Worm (Caenorhabditis elegans) whole organism, L1 larva: ENCODE results near the gene nprl-3.

Source experiments
- C04F5.9 ChIP-seq: sonication (generic microtip); optimal IDR thresholded peaks from 2 replicates; lab custom pipeline; 2016; ENCODE audit warnings: missing genetic modification characterization, missing compliant biosample characterization
- C16A3.4 ChIP-seq: fragments of 150-350 bp; optimal IDR thresholded peaks from 2 replicates; lab custom pipeline; 2014; ENCODE audit warnings: missing biosample characterization, missing genetic modification characterization
- F16B12.6 ChIP-seq: fragments of 150-350 bp; optimal IDR thresholded peaks from 2 replicates; lab custom pipeline; 2014; ENCODE audit warnings: missing biosample characterization, missing genetic modification characterization
- Y116A8C.19 ChIP-seq: sonication (generic microtip); optimal IDR thresholded peaks from 2 replicates; lab custom pipeline; 2016; ENCODE audit warnings: missing compliant biosample characterization, missing genetic modification characterization, borderline replicate concordance
- aha-1 ChIP-seq: fragments of 150-350 bp; optimal IDR thresholded peaks from 2 replicates; lab custom pipeline; 2014; ENCODE audit warnings: missing biosample characterization, missing genetic modification characterization
- aly-2 ChIP-seq: fragments of 150-350 bp; optimal IDR thresholded peaks from 2 replicates; lab custom pipeline; 2014; ENCODE audit warnings: missing biosample characterization, missing genetic modification characterization
- ceh-88 ChIP-seq: fragments of 200-800 bp; sonication (Bioruptor generic); IDR thresholded peaks from 2 replicates; pipeline ENCODE4 v1.3.6; 2022; ENCODE audit warnings: missing genetic modification characterization, missing compliant biosample characterization
- egl-27 ChIP-seq, 2 experiments: fragments of 150-350 bp in 1 of 2; sonication (generic microtip); optimal IDR thresholded peaks; 3 replicates each; lab custom pipeline; 2017 to 2018; ENCODE audit warnings: missing biosample characterization in 2 of 2, missing genetic modification characterization in 2 of 2, missing genetic modification reagents in 2 of 2
- elt-2 ChIP-seq: sonication (generic microtip); optimal IDR thresholded peaks from 2 replicates; lab custom pipeline; 2016; ENCODE audit warnings: missing genetic modification characterization, mild to moderate bottlenecking, inconsistent platforms, missing compliant biosample characterization, missing genetic modification reagents
- hlh-4 ChIP-seq: sonication (generic microtip); optimal IDR thresholded peaks from 2 replicates; lab custom pipeline; 2016; ENCODE audit warnings: mild to moderate bottlenecking, missing genetic modification characterization, missing compliant biosample characterization
- hpl-2 ChIP-seq: fragments of 150-350 bp; optimal IDR thresholded peaks from 2 replicates; lab custom pipeline; 2014; ENCODE audit warnings: missing biosample characterization, missing genetic modification reagents, missing genetic modification characterization
- irx-1 ChIP-seq: sonication (generic microtip); optimal IDR thresholded peaks from 2 replicates; lab custom pipeline; 2016; ENCODE audit warnings: missing genetic modification characterization, missing compliant biosample characterization
- mef-2 ChIP-seq: fragments of 150-350 bp; optimal IDR thresholded peaks from 2 replicates; lab custom pipeline; 2014; ENCODE audit warnings: missing biosample characterization, missing genetic modification characterization
- nhr-237 ChIP-seq: fragments of 150-350 bp; optimal IDR thresholded peaks from 2 replicates; lab custom pipeline; 2014; ENCODE audit warnings: missing biosample characterization, missing genetic modification characterization
- nhr-77 ChIP-seq: fragments of 150-350 bp; optimal IDR thresholded peaks from 2 replicates; lab custom pipeline; 2014; ENCODE audit warnings: missing biosample characterization, missing genetic modification characterization
- nhr-84 ChIP-seq: sonication (generic microtip); optimal IDR thresholded peaks from 2 replicates; lab custom pipeline; 2017; ENCODE audit warnings: missing biosample characterization, missing genetic modification characterization
- nhr-90 ChIP-seq: sonication (generic microtip); optimal IDR thresholded peaks from 2 replicates; lab custom pipeline; 2016; ENCODE audit warnings: mild to moderate bottlenecking, missing genetic modification characterization, missing compliant biosample characterization; ENCODE audit not compliant: poor library complexity
- pag-3 ChIP-seq: sonication (generic microtip); optimal IDR thresholded peaks from 2 replicates; lab custom pipeline; 2017; ENCODE audit warnings: missing genetic modification characterization, mild to moderate bottlenecking, missing compliant biosample characterization, antibody characterized with exemption, borderline replicate concordance; ENCODE audit not compliant: insufficient read depth
- pqm-1 ChIP-seq: sonication (generic microtip); optimal IDR thresholded peaks from 3 replicates; lab custom pipeline; 2017; ENCODE audit warnings: missing biosample characterization, missing genetic modification characterization
- rnt-1 ChIP-seq: sonication (generic microtip); optimal IDR thresholded peaks from 2 replicates; lab custom pipeline; 2016; ENCODE audit warnings: mild to moderate bottlenecking, missing genetic modification characterization, moderate library complexity, missing compliant biosample characterization
- skn-1 ChIP-seq: fragments of 150-350 bp; optimal IDR thresholded peaks from 2 replicates; lab custom pipeline; 2014; ENCODE audit warnings: missing biosample characterization, missing genetic modification characterization
- snu-23 ChIP-seq: sonication (generic microtip); optimal IDR thresholded peaks from 2 replicates; lab custom pipeline; 2016; ENCODE audit warnings: missing genetic modification characterization, missing compliant biosample characterization
- sox-4 ChIP-seq: sonication (generic microtip); optimal IDR thresholded peaks from 2 replicates; lab custom pipeline; 2016; ENCODE audit warnings: missing genetic modification characterization, missing compliant biosample characterization
- sup-37 ChIP-seq: fragments of 200-800 bp; sonication (Bioruptor generic); optimal IDR thresholded peaks from 2 replicates; lab custom pipeline; 2018; ENCODE audit warnings: mild to moderate bottlenecking, missing genetic modification characterization, missing compliant biosample characterization
- swsn-7 ChIP-seq: sonication (generic microtip); optimal IDR thresholded peaks from 2 replicates; lab custom pipeline; 2016; ENCODE audit warnings: missing genetic modification characterization, missing compliant biosample characterization
- tlp-1 ChIP-seq: fragments of 150-350 bp; optimal IDR thresholded peaks from 2 replicates; lab custom pipeline; 2014; ENCODE audit warnings: missing biosample characterization, missing genetic modification characterization
- unc-130 ChIP-seq: fragments of 150-350 bp; optimal IDR thresholded peaks from 2 replicates; lab custom pipeline; 2017; ENCODE audit warnings: missing biosample characterization, missing genetic modification characterization, inconsistent platforms
- unc-62 ChIP-seq: fragments of 150-350 bp; optimal IDR thresholded peaks from 2 replicates; lab custom pipeline; 2014; ENCODE audit warnings: missing biosample characterization, missing genetic modification reagents, missing genetic modification characterization
- vab-15 ChIP-seq: sonication (generic microtip); optimal IDR thresholded peaks from 2 replicates; lab custom pipeline; 2017; ENCODE audit warnings: missing genotype, mild to moderate bottlenecking, missing genetic modification characterization, missing compliant biosample characterization
- zag-1 ChIP-seq: fragments of 150-350 bp; optimal IDR thresholded peaks from 2 replicates; lab custom pipeline; 2014; ENCODE audit warnings: missing biosample characterization, missing genetic modification characterization
- zip-4 ChIP-seq: fragments of 200-800 bp; sonication (Bioruptor generic); optimal IDR thresholded peaks from 2 replicates; lab custom pipeline; 2018; ENCODE audit warnings: mild to moderate bottlenecking, missing genetic modification characterization, moderate library complexity, missing compliant biosample characterization
- ztf-11 ChIP-seq, 2 experiments: sonication (generic microtip); optimal IDR thresholded peaks; 2 replicates each; lab custom pipeline; 2016 to 2017; ENCODE audit warnings: missing genetic modification characterization in 2 of 2, missing biosample characterization in 1 of 2, missing compliant biosample characterization in 1 of 2

Gene nprl-3

ce11 chrIV:8255221-8255620 is 42.1 kb upstream of the nprl-3 start:
- TF ChIP-seq skn-1 (tag; lab: Kevin White, UChicago) (no peak), elt-2 (peak; percentile 33)

DNA sequence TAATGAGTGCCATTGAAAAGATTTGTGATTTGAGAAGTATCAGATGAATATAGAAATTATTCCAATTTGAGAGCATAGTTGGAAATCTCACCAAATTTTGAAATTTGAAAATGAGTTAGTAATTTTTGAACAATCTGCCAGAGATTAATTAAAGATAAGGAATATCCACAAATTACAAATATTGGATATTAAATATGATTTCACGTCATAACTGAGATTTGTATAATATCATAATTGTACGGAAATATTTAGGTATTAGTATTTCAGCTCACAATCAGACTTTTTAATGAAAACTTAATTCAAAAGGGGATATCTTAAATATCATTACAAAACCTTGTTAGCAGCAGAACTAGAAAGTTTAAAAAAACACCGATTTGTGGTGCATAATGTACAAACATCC is 37.4 kb upstream of the nprl-3 start, which contains the start of gene K07H8.7:
TSS of gene K07H8.7 (minus strand) at position 101 of the 400 bp plus-strand sequence.
- TF ChIP-seq zip-4 (GFP tag; lab: Kevin White, UChicago) (no peak), nhr-77 (tag; lab: Kevin White, UChicago) (no peak), pqm-1 (no peak), vab-15 (tag; lab: Kevin White, UChicago) (no peak), nhr-84 (tag; lab: Kevin White, UChicago) (no peak), aha-1 (tag; lab: Kevin White, UChicago) (no peak)

DNA sequence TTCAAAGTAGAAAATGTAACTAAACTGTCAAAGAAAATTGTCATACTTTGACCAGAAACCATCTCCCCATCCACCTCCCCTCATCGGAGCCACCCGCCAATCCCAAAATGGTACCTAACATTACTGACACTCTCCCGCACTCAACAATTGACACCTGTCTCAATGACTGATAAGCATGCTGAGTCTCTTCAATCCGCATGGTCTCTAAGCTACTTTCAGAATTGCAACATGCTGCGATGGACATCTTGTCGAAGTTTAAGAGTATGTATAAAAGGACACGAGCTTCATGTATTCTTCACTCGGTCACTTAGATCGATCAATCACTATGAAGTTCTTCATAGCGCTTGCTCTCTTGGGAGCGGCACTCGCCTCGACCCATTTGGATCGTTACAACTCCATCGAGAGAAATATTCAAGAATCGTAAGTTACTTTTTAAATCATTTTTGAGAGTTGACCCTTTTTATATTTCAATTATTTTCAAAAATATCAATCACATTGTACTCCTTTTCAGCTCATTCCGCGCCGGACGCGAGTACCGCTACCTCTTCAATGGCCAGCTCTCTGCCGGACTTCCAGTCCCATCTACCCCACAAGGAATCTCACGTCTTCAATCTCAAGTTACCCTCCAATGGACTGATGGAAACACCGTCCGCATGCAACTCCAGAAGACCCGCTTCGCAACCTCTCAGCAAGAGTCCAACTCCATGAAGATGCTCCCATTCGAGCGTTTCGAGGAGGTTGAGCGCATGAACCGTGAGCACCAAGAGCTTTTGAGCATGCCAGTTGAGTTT is 36.2 kb upstream of the nprl-3 start, which contains the start of gene vit-6:
TSS of gene vit-6 (plus strand) at position 310 of the 791 bp plus-strand sequence.
- no peak for TF ChIP-seq egl-27 (tag; optimal IDR thresholded peaks at IDR 0.05; lab: Kevin White, UChicago)
- no peak for TF ChIP-seq skn-1 (tag; lab: Kevin White, UChicago)
- no peak for TF ChIP-seq unc-130 (tag; lab: Kevin White, UChicago)
- no peak for TF ChIP-seq nhr-237 (tag; lab: Kevin White, UChicago)

DNA sequence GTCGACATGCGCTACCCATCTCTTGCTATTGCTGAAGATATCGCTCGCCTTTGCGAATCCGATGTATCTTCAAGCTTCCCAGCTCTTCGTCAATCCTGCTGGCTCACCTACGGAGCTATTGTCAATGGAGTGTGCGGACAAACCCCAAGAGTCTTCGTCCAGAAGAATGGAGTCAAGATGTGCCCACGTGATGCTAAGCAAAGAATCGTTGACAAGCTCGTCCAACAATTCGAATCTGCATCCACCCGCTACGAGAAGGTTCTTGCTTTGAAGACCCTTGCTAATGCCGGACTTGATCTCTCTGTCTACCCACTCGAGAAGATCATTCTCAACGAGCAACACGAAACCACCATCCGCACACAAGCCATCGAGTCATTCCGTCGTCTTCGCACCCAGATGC is 34.6 kb upstream of the nprl-3 start:
- TF ChIP-seq C16A3.4 (tag; lab: Kevin White, UChicago) (no peak), pag-3 (tag; lab: Kevin White, UChicago) (no peak), C04F5.9 (tag; lab: Kevin White, UChicago) (no peak), nhr-90 (tag; lab: Kevin White, UChicago) (no peak), aly-2 (tag; lab: Kevin White, UChicago) (no peak), sup-37 (no peak), swsn-7 (tag; lab: Kevin White, UChicago) (no peak), irx-1 (tag; lab: Kevin White, UChicago) (no peak), ceh-88 (GFP tag; lab: Robert Waterston, UW) (no peak), mef-2 (no peak), ztf-11 (tag; optimal IDR thresholded peaks at IDR 0.05; lab: Kevin White, UChicago) (no peak), tlp-1 (tag; lab: Kevin White, UChicago) (no peak), egl-27 (tag; optimal IDR thresholded peaks at IDR 0.05; lab: Kevin White, UChicago) (no peak), F16B12.6 (tag; lab: Kevin White, UChicago) (no peak), hpl-2 (GFP tag; lab: Kevin White, UChicago) (no peak)

DNA sequence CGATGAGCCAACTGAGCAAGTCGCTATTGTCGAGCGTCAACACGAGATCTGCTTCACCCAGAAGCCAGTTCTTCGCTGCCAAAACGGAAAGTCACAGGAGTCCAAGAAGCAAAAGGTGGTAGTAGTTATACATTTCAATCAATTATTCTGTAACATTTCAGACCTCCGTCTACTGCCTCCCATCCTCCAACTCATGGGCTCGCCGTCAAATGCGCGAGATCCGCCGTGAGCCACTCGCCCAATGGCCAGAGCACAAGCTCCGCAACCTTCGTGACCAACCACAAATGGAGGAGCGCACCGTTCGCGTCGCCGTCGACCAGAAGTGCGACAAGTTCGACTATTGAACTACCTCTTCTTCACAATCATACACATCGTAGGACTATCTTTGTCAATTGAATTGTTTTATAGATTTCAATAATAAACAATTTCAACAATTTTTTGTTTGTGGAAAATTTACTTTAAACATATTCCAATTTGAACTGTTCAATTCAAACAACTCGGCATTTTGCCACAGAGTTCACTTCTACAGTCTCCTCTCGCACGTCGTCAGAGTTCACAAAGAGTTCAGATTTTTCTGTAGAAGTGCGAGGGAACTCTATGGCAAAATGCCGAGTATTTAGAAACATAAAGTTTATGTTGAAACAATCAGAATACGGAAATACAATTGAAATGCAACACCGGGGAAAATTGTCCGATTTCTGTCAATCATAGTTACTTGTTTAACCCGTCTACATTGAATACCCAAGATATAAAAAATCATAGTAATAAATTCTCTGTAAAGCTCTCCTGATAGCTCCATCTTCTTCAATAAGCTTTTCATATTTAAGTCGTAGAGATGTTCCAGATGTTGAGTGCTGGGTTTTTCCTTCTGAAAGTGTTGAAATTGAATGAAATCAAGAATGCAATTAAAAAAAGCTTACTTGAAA is 31.0 kb upstream of the nprl-3 start:
- TF ChIP-seq Y116A8C.19 (tag; lab: Kevin White, UChicago), result no peak
- TF ChIP-seq C04F5.9 (tag; lab: Kevin White, UChicago), result no peak
- no peak for TF ChIP-seq rnt-1 (tag; lab: Kevin White, UChicago)
- TF ChIP-seq unc-62 (GFP tag; lab: Kevin White, UChicago), result no peak
- no peak for TF ChIP-seq hlh-4 (tag; lab: Kevin White, UChicago)
- TF ChIP-seq zag-1, result no peak
- TF ChIP-seq snu-23 (GFP tag; lab: Kevin White, UChicago), result no peak
- no peak for TF ChIP-seq sox-4 (tag; lab: Kevin White, UChicago)
- TF ChIP-seq, all 84 proteins: peak for 0
